Fruit fly (Drosophila melanogaster): ENCODE data around the gene Sp212.

Sp212 gene

dm6 chr3R:14224105-14224574 is at the start of gene Sp212:
Gene Sp212, minus strand, starts transcription at chr3R:14224155.
- TF ChIP-seq Sox102F (GFP tag; optimal IDR thresholded peaks at IDR 0.05) = no peak
- no peak for TF ChIP-seq pdm3 (GFP tag; optimal IDR thresholded peaks at IDR 0.05)
- TF ChIP-seq Sox14 (GFP tag; optimal IDR thresholded peaks at IDR 0.05) = peak; percentile 14
- TF ChIP-seq fd85E (GFP tag; optimal IDR thresholded peaks at IDR 0.05) = no peak
- TF ChIP-seq fkh (GFP tag; optimal IDR thresholded peaks at IDR 0.05) = no peak
- no peak for TF ChIP-seq topi (GFP tag; optimal IDR thresholded peaks at IDR 0.05)
- no peak for TF ChIP-seq CG16779 (tag; optimal IDR thresholded peaks at IDR 0.05)
- TF ChIP-seq CG8632 (GFP tag; optimal IDR thresholded peaks at IDR 0.05) = no peak
- no peak for TF ChIP-seq CG15336 (GFP tag; IDR thresholded peaks at IDR 0.05)
- TF ChIP-seq achi (GFP tag; optimal IDR thresholded peaks at IDR 0.05) = peak; percentile 5
- TF ChIP-seq salr (GFP tag; optimal IDR thresholded peaks at IDR 0.05) = no peak
- no peak for TF ChIP-seq CG9139 (GFP tag; optimal IDR thresholded peaks at IDR 0.05)
- no peak for TF ChIP-seq Smox (GFP tag; optimal IDR thresholded peaks at IDR 0.05)
- TF ChIP-seq Eip78C (GFP tag) = peak; percentile 64
- TF ChIP-seq CG10669 (GFP tag; optimal IDR thresholded peaks at IDR 0.05) = peak; percentile 19
- TF ChIP-seq CG32006 (GFP tag; optimal IDR thresholded peaks at IDR 0.05) = peak; percentile 21
- no peak for TF ChIP-seq CG6792 (GFP tag; optimal IDR thresholded peaks at IDR 0.05)
- no peak for TF ChIP-seq CG11762 (GFP tag; optimal IDR thresholded peaks at IDR 0.05; ENCODE audit: insufficient read depth)
- TF ChIP-seq dac (GFP tag; optimal IDR thresholded peaks at IDR 0.05) = no peak
- peak; percentile 10 for TF ChIP-seq Hr4 (GFP tag; optimal IDR thresholded peaks at IDR 0.05)
- no peak for TF ChIP-seq CG6808 (GFP tag; optimal IDR thresholded peaks at IDR 0.05)
- TF ChIP-seq Ets21C (GFP tag; optimal IDR thresholded peaks at IDR 0.05) = no peak
- 0 out of 3 replicates have a peak, but pooled peaks have one; percentile 27 for TF ChIP-seq eg (GFP tag; IDR thresholded peaks at IDR 0.05)
- no peak for TF ChIP-seq CG11294 (GFP tag; IDR thresholded peaks at IDR 0.05)

- TF ChIP-seq CG6808 (GFP tag; optimal IDR thresholded peaks at IDR 0.05) (no peak), cyc (GFP tag; optimal IDR thresholded peaks at IDR 0.05) (no peak), ss (GFP tag; optimal IDR thresholded peaks at IDR 0.05) (no peak), CG32006 (GFP tag; optimal IDR thresholded peaks at IDR 0.05) (no peak), CG31627 (GFP tag; optimal IDR thresholded peaks at IDR 0.05) (no peak), net (GFP tag; optimal IDR thresholded peaks at IDR 0.05) (no peak), CG4318 (GFP tag; optimal IDR thresholded peaks at IDR 0.05) (no peak), CG6792 (GFP tag; optimal IDR thresholded peaks at IDR 0.05) (no peak), svp (GFP tag) (no peak), fd59A (GFP tag; optimal IDR thresholded peaks at IDR 0.05) (no peak)
These were observed 38.1 kb upstream of the Sp212 start, which contains the start of the genes CG14839 and CG14841 for dm6 chr3R:14262087-14262486. Gene CG14839, plus strand, starts transcription at chr3R:14262387. Gene CG14841, minus strand, starts transcription at chr3R:14262418.

- TF ChIP-seq Ets21C (GFP tag; optimal IDR thresholded peaks at IDR 0.05) = no peak
- no peak for TF ChIP-seq Sox102F (GFP tag; optimal IDR thresholded peaks at IDR 0.05)
- no peak for TF ChIP-seq Hr38 (GFP tag; optimal IDR thresholded peaks at IDR 0.05)
- no peak for TF ChIP-seq CG9139 (GFP tag; optimal IDR thresholded peaks at IDR 0.05)
These were observed 37.2 kb upstream of the Sp212 start, which contains the start of gene CG14840 for dm6 chr3R:14261113-14261512. Gene CG14840, minus strand, starts transcription at chr3R:14261213.

- TF ChIP-seq CG6808 (GFP tag; optimal IDR thresholded peaks at IDR 0.05) (peak; percentile 99), esn (GFP tag; optimal IDR thresholded peaks at IDR 0.05) (no peak)
These were observed 35.9 kb upstream of the Sp212 start, which contains the start of gene MetRS-m for dm6 chr3R:14259821-14260220. Gene MetRS-m, minus strand, starts transcription at chr3R:14259991.

dm6 chr3R:14255808-14256207 is 31.9 kb upstream of the Sp212 start, which contains the start of gene CG43179:
Gene CG43179, plus strand, starts transcription at chr3R:14256108.
- peak; percentile 15 for TF ChIP-seq svp (GFP tag)
- no peak for TF ChIP-seq CG11762 (GFP tag; optimal IDR thresholded peaks at IDR 0.05; ENCODE audit: insufficient read depth)
